Fruit fly (Drosophila melanogaster) whole organism, wandering third instar larva: ENCODE results near the gene Mul1.

Experiments
- Abd-B ChIP-seq: fragments of >200 bp; optimal IDR thresholded peaks from 2 replicates; lab custom pipeline; 2017; ENCODE audit warnings: missing biosample characterization, missing genetic modification characterization
- CG32264 ChIP-seq: fragments of 200-800 bp; sonication (Bioruptor generic); optimal IDR thresholded peaks from 2 replicates; lab custom pipeline; 2016; ENCODE audit warnings: missing biosample characterization, missing genetic modification characterization
- CG9705 ChIP-seq: fragments of 200-800 bp; sonication (Bioruptor generic); optimal IDR thresholded peaks from 2 replicates; lab custom pipeline; 2018; ENCODE audit warnings: missing biosample characterization, mild to moderate bottlenecking, missing genetic modification characterization
- CrebA ChIP-seq: fragments of 200-800 bp; sonication (Bioruptor generic); optimal IDR thresholded peaks from 2 replicates; lab custom pipeline; 2016; ENCODE audit warnings: missing biosample characterization, mild to moderate bottlenecking, missing genetic modification characterization, borderline replicate concordance
- Dfd ChIP-seq: fragments of >200 bp; optimal IDR thresholded peaks from 2 replicates; lab custom pipeline; 2017; ENCODE audit warnings: missing biosample characterization, missing genetic modification characterization
- Dif ChIP-seq: fragments of 200-275, 200-300 bp; sonication (Bioruptor generic); optimal IDR thresholded peaks from 2 replicates; lab custom pipeline; 2018; ENCODE audit warnings: missing biosample characterization, missing genetic modification characterization; ENCODE audit not compliant: partially characterized antibody
- GATAd ChIP-seq: sonication (Bioruptor generic); optimal IDR thresholded peaks from 2 replicates; lab custom pipeline; 2016; ENCODE audit warnings: missing biosample characterization, missing genetic modification characterization
- HLH106 ChIP-seq: fragments of 200-800 bp; optimal IDR thresholded peaks from 3 replicates; lab custom pipeline; 2019; ENCODE audit warnings: missing biosample characterization, mild to moderate bottlenecking, missing genetic modification characterization, moderate library complexity
- Hnf4 ChIP-seq: fragments of 200-800 bp; sonication (Bioruptor generic); optimal IDR thresholded peaks from 2 replicates; lab custom pipeline; 2016; ENCODE audit warnings: missing biosample characterization, mild to moderate bottlenecking, missing genetic modification characterization
- Hr78 ChIP-seq: fragments of >200 bp; optimal IDR thresholded peaks from 2 replicates; lab custom pipeline; 2017; ENCODE audit warnings: missing biosample characterization, missing genetic modification characterization
- Hr83 ChIP-seq: fragments of 200-300 bp; sonication (Bioruptor generic); optimal IDR thresholded peaks from 2 replicates; lab custom pipeline; 2016; ENCODE audit warnings: missing biosample characterization, mild to moderate bottlenecking, missing genetic modification characterization, moderate library complexity; ENCODE audit not compliant: poor library complexity, severe bottlenecking
- Mio ChIP-seq: sonication (Bioruptor generic); optimal IDR thresholded peaks from 2 replicates; lab custom pipeline; 2016; ENCODE audit warnings: missing biosample characterization, missing genetic modification characterization
- Myc ChIP-seq: fragments of >200 bp; optimal IDR thresholded peaks from 2 replicates; lab custom pipeline; 2017
- Rel ChIP-seq, 2 experiments: fragments of 200-800 bp; sonication (Bioruptor generic) in 1 of 2; optimal IDR thresholded peaks; 2 replicates in 1 of 2; 3 replicates in 1 of 2; lab custom pipeline; 2016 to 2019; ENCODE audit warnings: mild to moderate bottlenecking in 2 of 2, missing biosample characterization in 2 of 2, missing genetic modification characterization in 2 of 2, moderate library complexity in 1 of 2
- Vsx2 ChIP-seq: fragments of 200-300, 225-300 bp; sonication (Bioruptor generic); optimal IDR thresholded peaks from 2 replicates; lab custom pipeline; 2018; ENCODE audit warnings: missing biosample characterization, missing genetic modification characterization; ENCODE audit not compliant: partially characterized antibody
- br ChIP-seq: fragments of 200-800 bp; sonication (Bioruptor generic); optimal IDR thresholded peaks from 2 replicates; lab custom pipeline; 2016; ENCODE audit warnings: missing biosample characterization, missing genetic modification characterization
- dl ChIP-seq, 2 experiments: fragments of 175-275, 200-275 bp in 1 of 2; fragments of 200-275 bp in 1 of 2; sonication (Bioruptor generic); optimal IDR thresholded peaks; lab custom pipeline; 2018; ENCODE audit warnings: mild to moderate bottlenecking in 2 of 2, missing biosample characterization in 2 of 2, missing genetic modification characterization in 2 of 2, moderate library complexity in 2 of 2; ENCODE audit not compliant: partially characterized antibody in 2 of 2, insufficient read depth in 1 of 2
- dmrt93B ChIP-seq: fragments of 200-800 bp; sonication (Bioruptor generic); optimal IDR thresholded peaks from 2 replicates; lab custom pipeline; 2018; ENCODE audit warnings: missing biosample characterization, mild to moderate bottlenecking, missing genetic modification characterization
- dsf ChIP-seq: sonication (Bioruptor generic); optimal IDR thresholded peaks from 2 replicates; lab custom pipeline; 2016; ENCODE audit warnings: missing biosample characterization, missing genetic modification characterization, borderline replicate concordance
- ey ChIP-seq: fragments of 200-800 bp; sonication (Bioruptor generic); optimal IDR thresholded peaks from 2 replicates; lab custom pipeline; 2016; ENCODE audit warnings: missing biosample characterization, missing genetic modification characterization
- h ChIP-seq: fragments of 200-800 bp; sonication (Bioruptor generic); optimal IDR thresholded peaks from 3 replicates; lab custom pipeline; 2016; ENCODE audit warnings: missing biosample characterization, mild to moderate bottlenecking, missing genetic modification characterization
- jim ChIP-seq: fragments of 175-275, 200-325 bp; sonication (Bioruptor generic); optimal IDR thresholded peaks from 2 replicates; lab custom pipeline; 2016; ENCODE audit warnings: missing biosample characterization, mild to moderate bottlenecking, missing genetic modification characterization
- lola ChIP-seq: fragments of >200 bp; optimal IDR thresholded peaks from 2 replicates; lab custom pipeline; 2017; ENCODE audit warnings: missing biosample characterization, missing genetic modification characterization
- pan ChIP-seq: fragments of >200 bp; optimal IDR thresholded peaks from 2 replicates; lab custom pipeline; 2017
- psq ChIP-seq: fragments of 200-800 bp; sonication (Bioruptor generic); optimal IDR thresholded peaks from 3 replicates; lab custom pipeline; 2017; ENCODE audit warnings: missing biosample characterization, mild to moderate bottlenecking, missing genetic modification characterization, moderate library complexity
- rgr ChIP-seq: fragments of 200-800 bp; sonication (Bioruptor generic); optimal IDR thresholded peaks from 3 replicates; lab custom pipeline; 2016; ENCODE audit warnings: missing biosample characterization, mild to moderate bottlenecking, missing genetic modification characterization
- sage ChIP-seq: fragments of 200-800 bp; sonication (Bioruptor generic); optimal IDR thresholded peaks from 2 replicates; lab custom pipeline; 2016; ENCODE audit warnings: missing biosample characterization, mild to moderate bottlenecking, missing genetic modification characterization
- sv ChIP-seq: fragments of 200-800 bp; sonication (Bioruptor generic); optimal IDR thresholded peaks from 3 replicates; lab custom pipeline; 2016; ENCODE audit warnings: missing biosample characterization, missing genetic modification characterization
- tai ChIP-seq: sonication (Bioruptor generic); optimal IDR thresholded peaks from 2 replicates; lab custom pipeline; 2016; ENCODE audit warnings: missing biosample characterization, missing genetic modification characterization
- usp ChIP-seq: fragments of >200 bp; optimal IDR thresholded peaks from 2 replicates; lab custom pipeline; 2017; ENCODE audit warnings: missing biosample characterization, missing genetic modification characterization
- woc ChIP-seq: sonication (Bioruptor generic); optimal IDR thresholded peaks from 2 replicates; lab custom pipeline; 2016; ENCODE audit warnings: missing biosample characterization, mild to moderate bottlenecking, missing genetic modification characterization

Mul1 gene

dm6 chr3L:4026506-4026868, 5.2 kb downstream of the Mul1 start, which contains the start of gene Gr64a:
Gene Gr64a, plus strand, starts transcription at chr3L:4026769.
- TF ChIP-seq Dif (GFP tag; lab: Kevin White, UChicago) (no peak), GATAd (GFP tag; lab: Kevin White, UChicago) (no peak), dmrt93B (no peak), ey (GFP tag; lab: Kevin White, UChicago) (no peak), Mio (GFP tag; lab: Kevin White, UChicago) (no peak), rgr (GFP tag; lab: Kevin White, UChicago) (no peak), Hr83 (GFP tag; lab: Kevin White, UChicago) (no peak), br (no peak), Hnf4 (GFP tag; lab: Kevin White, UChicago) (no peak), HLH106 (tag; lab: Kevin White, UChicago) (no peak), dl (GFP tag; optimal IDR thresholded peaks at IDR 0.05; lab: Kevin White, UChicago; ENCODE audit: insufficient read depth in 1 of 2, partially characterized antibody in 2 of 2) (no peak), CG32264 (GFP tag; lab: Kevin White, UChicago) (no peak), tai (GFP tag; lab: Kevin White, UChicago) (no peak), dsf (GFP tag; lab: Kevin White, UChicago) (no peak), h (GFP tag; lab: Kevin White, UChicago) (no peak), psq (GFP tag; lab: Kevin White, UChicago) (no peak), usp (GFP tag; lab: Kevin White, UChicago) (no peak), sage (GFP tag; lab: Kevin White, UChicago) (no peak), sv (no peak), Vsx2 (GFP tag; lab: Kevin White, UChicago) (no peak)

dm6 chr3L:4028305-4028704, 7.0 kb downstream of the Mul1 start, which contains the start of the genes Gr64b and Gr64c:
Gene Gr64b, plus strand, starts transcription at chr3L:4028605.
Gene Gr64c, plus strand, starts transcription at chr3L:4028605.
- no peak for TF ChIP-seq psq (GFP tag; lab: Kevin White, UChicago)
- TF ChIP-seq lola (GFP tag; lab: Kevin White, UChicago): no peak
- no peak for TF ChIP-seq Abd-B (GFP tag; lab: Kevin White, UChicago)

- no peak for TF ChIP-seq Mio (GFP tag; lab: Kevin White, UChicago)
- no peak for TF ChIP-seq Abd-B (GFP tag; lab: Kevin White, UChicago)
- TF ChIP-seq sage (GFP tag; lab: Kevin White, UChicago): no peak
- no peak for TF ChIP-seq psq (GFP tag; lab: Kevin White, UChicago)
- TF ChIP-seq CG32264 (GFP tag; lab: Kevin White, UChicago): no peak
- no peak for TF ChIP-seq dl (GFP tag; optimal IDR thresholded peaks at IDR 0.05; lab: Kevin White, UChicago; ENCODE audit: insufficient read depth in 1 of 2, partially characterized antibody in 2 of 2)
- no peak for TF ChIP-seq Myc (lab: Kevin White, UChicago)
- TF ChIP-seq dsf (GFP tag; lab: Kevin White, UChicago): no peak
- no peak for TF ChIP-seq ey (GFP tag; lab: Kevin White, UChicago)
- no peak for TF ChIP-seq GATAd (GFP tag; lab: Kevin White, UChicago)
- no peak for TF ChIP-seq CG9705
- no peak for TF ChIP-seq usp (GFP tag; lab: Kevin White, UChicago)
- TF ChIP-seq Hr78 (GFP tag; lab: Kevin White, UChicago): no peak
- TF ChIP-seq Rel (GFP tag; optimal IDR thresholded peaks at IDR 0.05; lab: Kevin White, UChicago): no peak
- TF ChIP-seq Rel (tag; optimal IDR thresholded peaks at IDR 0.05; lab: Kevin White, UChicago): no peak
- no peak for TF ChIP-seq jim (GFP tag; lab: Kevin White, UChicago)
- no peak for TF ChIP-seq lola (GFP tag; lab: Kevin White, UChicago)
- TF ChIP-seq pan: no peak
- no peak for TF ChIP-seq Hnf4 (GFP tag; lab: Kevin White, UChicago)
- TF ChIP-seq rgr (GFP tag; lab: Kevin White, UChicago): no peak
These were observed 10.5 kb downstream of the Mul1 start, which contains the start of the genes Gr64d and Gr64e for dm6 chr3L:4031762-4032161. Gene Gr64d, plus strand, starts transcription at chr3L:4032062. Gene Gr64e, plus strand, starts transcription at chr3L:4032141.

- TF ChIP-seq Dfd (no peak), tai (GFP tag; lab: Kevin White, UChicago) (no peak), Abd-B (GFP tag; lab: Kevin White, UChicago) (no peak), CrebA (no peak), jim (GFP tag; lab: Kevin White, UChicago) (no peak), ey (GFP tag; lab: Kevin White, UChicago) (no peak), HLH106 (tag; lab: Kevin White, UChicago) (no peak), pan (no peak), woc (no peak), sage (GFP tag; lab: Kevin White, UChicago) (no peak), Myc (lab: Kevin White, UChicago) (no peak)
These were observed 14.2 kb downstream of the Mul1 start, which contains the start of gene Gr64f for dm6 chr3L:4035499-4035898. Gene Gr64f, plus strand, starts transcription at chr3L:4035799.
